Worm (Caenorhabditis elegans) whole organism, L4 larva: ENCODE results near the gene spcs-3.

Source experiments
- Y5F2A.4 ChIP-seq: fragments of 200-800 bp; sonication (Bioruptor generic); optimal IDR thresholded peaks from 2 replicates; lab custom pipeline; 2018; ENCODE audit warnings: mild to moderate bottlenecking, missing genetic modification characterization, missing compliant biosample characterization
- aha-1 ChIP-seq: fragments of 150-350 bp; peaks from one replicate; lab custom pipeline; 2014; ENCODE audit warnings: missing biosample characterization, missing genetic modification characterization
- ceh-20 ChIP-seq: fragments of 200-800 bp; sonication (Bioruptor generic); IDR thresholded peaks from 2 replicates; pipeline ENCODE4 v1.3.6; 2022; ENCODE audit warnings: missing genetic modification reagents, missing genetic modification characterization, missing compliant biosample characterization
- dmd-6 ChIP-seq: fragments of 200-800 bp; sonication (Bioruptor generic); IDR thresholded peaks from 2 replicates; pipeline ENCODE4 v1.3.6; 2022; ENCODE audit warnings: missing genetic modification reagents, missing genetic modification characterization, missing compliant biosample characterization
- hif-1 ChIP-seq, 2 experiments: sonication (generic microtip); optimal IDR thresholded peaks; 2 replicates each; lab custom pipeline; 2016 to 2017; ENCODE audit warnings: missing compliant biosample characterization in 2 of 2, missing genetic modification characterization in 2 of 2, missing genetic modification reagents in 2 of 2, missing genotype in 2 of 2, mild to moderate bottlenecking in 1 of 2
- mdl-1 ChIP-seq, 2 experiments: fragments of 150-350 bp in 1 of 2; sonication (generic microtip) in 1 of 2; optimal IDR thresholded peaks; 2 replicates each; lab custom pipeline; 2014 to 2017; ENCODE audit warnings: missing biosample characterization in 2 of 2, missing genetic modification characterization in 2 of 2
- snpc-4 ChIP-seq: fragments of 150-350 bp; optimal IDR thresholded peaks from 2 replicates; lab custom pipeline; 2014; ENCODE audit warnings: missing biosample characterization, missing genetic modification characterization

ce11 chrIII:8016438-8016837 is 28.4 kb upstream of the spcs-3 start, which contains the start of gene F44B9.5:
- TF ChIP-seq aha-1 (tag; lab: Kevin White, UChicago) (peak; percentile 42), dmd-6 (GFP tag; lab: Robert Waterston, UW) (no peak), snpc-4 (tag; lab: Kevin White, UChicago) (no peak), hif-1 (tag; optimal IDR thresholded peaks at IDR 0.05; lab: Kevin White, UChicago) (no peak), ceh-20 (GFP tag; lab: Robert Waterston, UW) (no peak), mdl-1 (tag; optimal IDR thresholded peaks at IDR 0.05; lab: Kevin White, UChicago) (no peak), Y5F2A.4 (GFP tag; lab: Kevin White, UChicago) (no peak)
